Fruit fly (Drosophila melanogaster): ENCODE data around the gene CG11147.

dm6 chr2L:5766042-5766441, 25.0 kb upstream of the CG11147 start, which contains the start of gene obst-E:
- no peak for TF ChIP-seq Sin3A (optimal IDR thresholded peaks at IDR 0.05)
- TF ChIP-seq Myc (optimal IDR thresholded peaks at IDR 0.05) = no peak
